Fruit fly (Drosophila melanogaster) whole organism, larva: ENCODE data around the gene dao.

ENCODE experiments used
- noc ChIP-seq: fragments of 200-800 bp; sonication (Bioruptor generic); optimal IDR thresholded peaks from 3 replicates; lab custom pipeline; 2019; ENCODE audit warnings: missing biosample characterization, mild to moderate bottlenecking, missing genetic modification characterization, moderate library complexity

The dao gene

dm6 chr2L:15248163-15249005, at the start of gene dao:
TSS of gene dao (plus strand) at chr2L:15248879.
- TF ChIP-seq noc (tag; lab: Kevin White, UChicago) = no peak

- TF ChIP-seq noc (tag; lab: Kevin White, UChicago) = no peak
Observed at dm6 chr2L:15200409-15200808, 48.3 kb upstream of the dao start, which contains the start of gene CG4168. TSS of gene CG4168 (minus strand) at chr2L:15200459.

- TF ChIP-seq noc (tag; lab: Kevin White, UChicago) = no peak
Observed at dm6 chr2L:15201992-15202391, 46.7 kb upstream of the dao start, which contains the start of gene Sfp35C. TSS of gene Sfp35C (minus strand) at chr2L:15202092.

- TF ChIP-seq noc (tag; lab: Kevin White, UChicago) = no peak
Observed at dm6 chr2L:15211489-15211888, 37.2 kb upstream of the dao start.

- no peak for TF ChIP-seq noc (tag; lab: Kevin White, UChicago)
Observed at dm6 chr2L:15214922-15215321, 33.8 kb upstream of the dao start, which contains the start of gene CG43230. TSS of gene CG43230 (plus strand) at chr2L:15215222.

dm6 chr2L:15243413-15243812, 5.3 kb upstream of the dao start:
- TF ChIP-seq noc (tag; lab: Kevin White, UChicago) = no peak

dm6 chr2L:15244708-15245107, 4.0 kb upstream of the dao start:
- no peak for TF ChIP-seq noc (tag; lab: Kevin White, UChicago)

dm6 chr2L:15247614-15248013, 1.1 kb upstream of the dao start, which contains the start of gene ZnT35C:
TSS of gene ZnT35C (minus strand) at chr2L:15247714.
- TF ChIP-seq noc (tag; lab: Kevin White, UChicago) = no peak

dm6 chr2L:15249006-15249513, 381 bp downstream of the dao start:
- TF ChIP-seq noc (tag; lab: Kevin White, UChicago) = no peak

dm6 chr2L:15249682-15250081, 1.0 kb downstream of the dao start:
- no peak for TF ChIP-seq noc (tag; lab: Kevin White, UChicago)

dm6 chr2L:15254229-15254861, 5.7 kb downstream of the dao start:
- peak; percentile 56 for TF ChIP-seq noc (tag; lab: Kevin White, UChicago)

dm6 chr2L:15256249-15256648, 7.6 kb downstream of the dao start, which contains the start of the genes PolD3 and Uxt:
TSS of gene PolD3 (minus strand) at chr2L:15256304.
TSS of gene Uxt (plus strand) at chr2L:15256581.
- TF ChIP-seq noc (tag; lab: Kevin White, UChicago) = no peak

- peak; percentile 40 for TF ChIP-seq noc (tag; lab: Kevin White, UChicago)
Observed at dm6 chr2L:15264483-15264987, 15.9 kb downstream of the dao start, which contains the start of gene yuri. TSS of gene yuri (minus strand) at chr2L:15264692.

dm6 chr2L:15271336-15271735, 22.7 kb downstream of the dao start:
- no peak for TF ChIP-seq noc (tag; lab: Kevin White, UChicago)

dm6 chr2L:15271757-15272589, 23.3 kb downstream of the dao start, which contains the start of gene Cul3:
TSS of gene Cul3 (minus strand) at chr2L:15272024.
- TF ChIP-seq noc (tag; lab: Kevin White, UChicago) = no peak
